Worm (Caenorhabditis elegans): ENCODE data around the gene F40C5.2.
"Not testable (repeated sequence)": the region's sequence is repeated elsewhere in the genome, so short reads cannot be mapped to it uniquely, and the experiment has no call there.

The F40C5.2 gene

DNA sequence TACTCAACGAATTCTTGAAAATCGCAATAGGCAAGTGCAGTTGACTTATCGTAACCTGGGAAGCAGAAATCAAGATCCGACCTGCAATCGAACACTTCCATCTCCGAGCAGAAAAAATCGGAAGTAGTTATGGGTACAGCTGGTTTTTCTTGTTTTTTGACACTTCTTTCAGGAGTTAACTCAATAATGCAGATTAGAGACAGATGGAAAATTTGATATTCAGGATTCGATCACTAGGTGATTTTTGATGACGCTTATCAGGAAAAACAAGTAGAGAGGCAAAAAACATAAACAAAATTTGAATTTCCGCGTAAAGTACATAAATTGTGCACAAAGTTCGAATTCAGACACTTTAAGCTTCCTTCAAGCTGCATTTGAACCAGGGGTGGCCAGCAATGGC is 22.0 kb upstream of the F40C5.2 start, which contains the start of gene srw-130:
srw-130 (minus strand) TSS at position 101 of the 400 bp plus-strand sequence.
- TF ChIP-seq T22C8.4 (GFP tag; IDR thresholded peaks at IDR 0.05), result no peak
- TF ChIP-seq klf-2 (GFP tag; conservative IDR thresholded peaks at IDR 0.05), result no peak
- no peak for TF ChIP-seq tab-1 (GFP tag; IDR thresholded peaks at IDR 0.05)
- no peak for TF ChIP-seq cog-1 (tag; optimal IDR thresholded peaks at IDR 0.05)
- TF ChIP-seq ref-1 (GFP tag; conservative IDR thresholded peaks at IDR 0.05), result no peak
- TF ChIP-seq ztf-23 (GFP tag; IDR thresholded peaks at IDR 0.05), result no peak
- TF ChIP-seq flt-1 (GFP tag; IDR thresholded peaks at IDR 0.05), result no peak
- no peak for TF ChIP-seq med-1 (GFP tag; optimal IDR thresholded peaks at IDR 0.05; ENCODE audit: insufficient read depth)
- TF ChIP-seq ztf-29 (GFP tag; IDR thresholded peaks at IDR 0.05), result no peak

DNA sequence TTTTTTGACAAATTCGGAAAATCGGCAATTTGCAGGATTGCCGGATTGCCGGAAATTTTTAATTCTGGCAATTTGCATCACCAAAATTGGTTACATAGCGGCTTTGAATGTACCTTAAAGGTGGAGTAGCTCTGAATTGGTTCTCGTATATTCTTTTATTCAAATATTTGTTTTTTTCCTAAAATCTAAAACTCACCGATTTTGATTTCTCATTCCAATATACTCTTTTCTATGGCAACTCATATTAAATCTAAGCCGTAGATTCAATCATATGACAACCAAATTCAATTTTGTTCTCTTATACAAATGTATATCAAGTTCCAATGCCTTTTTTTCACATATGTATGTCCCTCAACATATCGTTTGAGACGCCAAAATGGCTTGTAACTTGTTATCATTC is 21.2 kb upstream of the F40C5.2 start, which contains the start of gene sri-21:
sri-21 (plus strand) TSS at position 301 of the 400 bp plus-strand sequence.
- TF ChIP-seq ztf-29 (GFP tag; IDR thresholded peaks at IDR 0.05), result no peak
- TF ChIP-seq tab-1 (GFP tag; IDR thresholded peaks at IDR 0.05), result no peak
- TF ChIP-seq klf-2 (GFP tag; conservative IDR thresholded peaks at IDR 0.05), result no peak
- no peak for TF ChIP-seq flt-1 (GFP tag; IDR thresholded peaks at IDR 0.05)
- no peak for TF ChIP-seq ztf-23 (GFP tag; IDR thresholded peaks at IDR 0.05)
- TF ChIP-seq ref-1 (GFP tag; conservative IDR thresholded peaks at IDR 0.05), result no peak
- TF ChIP-seq med-1 (GFP tag; optimal IDR thresholded peaks at IDR 0.05; ENCODE audit: insufficient read depth), result no peak
- TF ChIP-seq cog-1 (tag; optimal IDR thresholded peaks at IDR 0.05), result no peak
- no peak for TF ChIP-seq T22C8.4 (GFP tag; IDR thresholded peaks at IDR 0.05)

DNA sequence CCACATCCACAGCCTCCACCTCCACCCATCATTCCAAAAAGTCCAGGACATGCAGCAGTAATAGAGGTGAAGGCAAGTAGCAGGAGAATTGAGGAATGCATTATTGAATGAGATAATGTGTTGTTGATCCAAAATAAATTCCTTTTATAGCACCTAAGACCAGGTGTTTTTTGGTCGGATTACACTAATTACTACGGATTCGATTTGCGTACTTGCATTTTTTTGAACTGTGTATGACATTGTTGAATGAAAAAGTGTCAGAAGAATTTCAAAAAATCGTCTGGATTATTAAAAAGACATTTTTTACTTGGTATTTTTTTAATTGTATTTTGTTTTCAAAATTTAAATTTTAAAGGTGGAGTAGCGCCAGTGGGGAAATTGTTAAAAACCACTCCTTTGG is 19.0 kb upstream of the F40C5.2 start, which contains the start of gene grl-28:
grl-28 (minus strand) TSS at position 101 of the 400 bp plus-strand sequence.
- TF ChIP-seq ztf-23 (GFP tag; IDR thresholded peaks at IDR 0.05), result no peak
- TF ChIP-seq klf-2 (GFP tag; conservative IDR thresholded peaks at IDR 0.05), result no peak
- TF ChIP-seq cog-1 (tag; optimal IDR thresholded peaks at IDR 0.05), result no peak
- no peak for TF ChIP-seq T22C8.4 (GFP tag; IDR thresholded peaks at IDR 0.05)
- no peak for TF ChIP-seq ztf-29 (GFP tag; IDR thresholded peaks at IDR 0.05)
- TF ChIP-seq tab-1 (GFP tag; IDR thresholded peaks at IDR 0.05), result no peak
- TF ChIP-seq ref-1 (GFP tag; conservative IDR thresholded peaks at IDR 0.05), result no peak
- no peak for TF ChIP-seq flt-1 (GFP tag; IDR thresholded peaks at IDR 0.05)
- TF ChIP-seq med-1 (GFP tag; optimal IDR thresholded peaks at IDR 0.05; ENCODE audit: insufficient read depth), result no peak

DNA sequence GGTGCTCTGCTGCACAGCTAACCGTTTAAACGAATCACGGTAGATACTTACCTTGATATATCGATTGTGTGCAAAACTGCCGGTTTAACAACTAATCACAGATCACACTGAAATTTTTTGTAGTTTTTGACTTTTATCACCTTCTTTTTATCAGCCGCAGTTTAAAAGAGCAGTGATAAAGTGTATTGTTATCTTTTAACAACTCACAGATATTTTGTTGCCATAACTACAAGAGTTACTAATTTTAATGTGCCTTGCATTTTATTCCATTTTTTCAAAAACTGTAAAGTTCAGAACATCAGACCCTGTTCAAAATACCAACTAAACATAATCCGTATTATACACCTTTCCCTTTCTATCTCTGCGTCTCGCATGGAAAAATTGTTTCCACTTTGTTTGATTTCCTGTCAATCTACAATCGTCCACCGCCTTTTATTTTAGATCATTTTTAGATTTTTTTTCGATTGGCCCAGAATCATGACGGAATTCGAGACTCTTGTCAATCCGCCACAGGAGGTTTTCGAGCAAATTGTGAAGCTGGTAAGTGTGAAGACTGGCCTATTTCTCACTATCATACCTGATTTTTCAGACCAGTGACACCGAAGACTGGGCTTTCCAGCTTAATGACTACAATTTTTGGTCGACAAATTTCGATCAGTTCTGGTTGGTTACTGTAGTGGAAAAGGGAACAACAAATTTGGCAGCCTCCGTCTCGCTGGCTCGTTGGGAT is 17.9 kb upstream of the F40C5.2 start, which contains the start of gene T24A6.20:
T24A6.20 (plus strand) TSS at position 395 of the 730 bp plus-strand sequence.
- TF ChIP-seq T22C8.4 (GFP tag; IDR thresholded peaks at IDR 0.05) (no peak), med-1 (GFP tag; optimal IDR thresholded peaks at IDR 0.05; ENCODE audit: insufficient read depth) (no peak)

DNA sequence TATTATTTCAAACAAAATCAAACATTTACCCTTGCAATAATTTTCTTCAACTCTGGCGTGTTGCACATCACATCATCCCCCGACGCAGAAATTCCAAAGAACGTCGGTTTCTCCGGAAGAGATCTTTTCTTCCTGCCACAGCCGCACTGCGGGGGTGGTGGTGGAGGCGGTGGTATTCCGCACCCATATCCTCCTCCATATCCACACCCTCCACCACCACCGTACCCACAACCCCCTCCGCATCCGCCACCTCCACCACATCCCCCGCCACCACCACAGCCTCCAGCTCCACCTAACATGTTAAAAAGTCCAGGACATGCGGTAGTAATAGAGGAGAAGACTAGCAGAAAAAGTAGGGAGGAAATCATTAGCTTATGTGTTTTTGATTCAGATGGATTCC is 15.9 kb upstream of the F40C5.2 start, which contains the start of gene grl-29:
grl-29 (minus strand) TSS at position 368 of the 400 bp plus-strand sequence.
- TF ChIP-seq ztf-29 (GFP tag; IDR thresholded peaks at IDR 0.05), result no peak
- no peak for TF ChIP-seq flt-1 (GFP tag; IDR thresholded peaks at IDR 0.05)
- no peak for TF ChIP-seq tab-1 (GFP tag; IDR thresholded peaks at IDR 0.05)
- TF ChIP-seq med-1 (GFP tag; optimal IDR thresholded peaks at IDR 0.05; ENCODE audit: insufficient read depth), result no peak
- TF ChIP-seq ref-1 (GFP tag; conservative IDR thresholded peaks at IDR 0.05), result no peak
- TF ChIP-seq ztf-23 (GFP tag; IDR thresholded peaks at IDR 0.05), result 0 out of 2 replicates have a peak, but pooled peaks have one; percentile 19
- TF ChIP-seq cog-1 (tag; optimal IDR thresholded peaks at IDR 0.05), result no peak
- no peak for TF ChIP-seq T22C8.4 (GFP tag; IDR thresholded peaks at IDR 0.05)

DNA sequence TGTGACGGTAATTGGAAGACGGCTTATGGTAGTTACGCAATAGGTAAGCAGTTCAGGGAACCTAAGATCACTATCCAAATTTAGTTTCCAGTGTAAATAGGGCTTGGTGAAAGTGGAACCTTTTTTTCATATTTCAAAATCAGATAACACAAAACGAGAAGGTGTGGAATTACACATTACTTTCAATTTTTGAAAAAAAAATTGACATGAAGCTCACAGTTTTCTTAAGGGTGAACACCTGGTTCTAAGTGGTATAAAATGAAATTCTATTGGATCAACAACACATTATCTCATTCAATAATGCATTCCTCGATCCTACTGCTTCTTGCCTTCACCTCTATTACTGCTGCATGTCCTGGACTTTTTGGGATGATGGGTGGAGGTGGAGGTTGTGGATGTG is 14.8 kb upstream of the F40C5.2 start, which contains the start of gene grl-30:
grl-30 (plus strand) TSS at position 301 of the 400 bp plus-strand sequence.
- no peak for TF ChIP-seq ztf-23 (GFP tag; IDR thresholded peaks at IDR 0.05)
- no peak for TF ChIP-seq T22C8.4 (GFP tag; IDR thresholded peaks at IDR 0.05)
- TF ChIP-seq cog-1 (tag; optimal IDR thresholded peaks at IDR 0.05), result no peak
- no peak for TF ChIP-seq flt-1 (GFP tag; IDR thresholded peaks at IDR 0.05)
- no peak for TF ChIP-seq tab-1 (GFP tag; IDR thresholded peaks at IDR 0.05)
- TF ChIP-seq ztf-29 (GFP tag; IDR thresholded peaks at IDR 0.05), result no peak
- TF ChIP-seq klf-2 (GFP tag; conservative IDR thresholded peaks at IDR 0.05), result no peak
- TF ChIP-seq med-1 (GFP tag; optimal IDR thresholded peaks at IDR 0.05; ENCODE audit: insufficient read depth), result no peak
- no peak for TF ChIP-seq ref-1 (GFP tag; conservative IDR thresholded peaks at IDR 0.05)

DNA sequence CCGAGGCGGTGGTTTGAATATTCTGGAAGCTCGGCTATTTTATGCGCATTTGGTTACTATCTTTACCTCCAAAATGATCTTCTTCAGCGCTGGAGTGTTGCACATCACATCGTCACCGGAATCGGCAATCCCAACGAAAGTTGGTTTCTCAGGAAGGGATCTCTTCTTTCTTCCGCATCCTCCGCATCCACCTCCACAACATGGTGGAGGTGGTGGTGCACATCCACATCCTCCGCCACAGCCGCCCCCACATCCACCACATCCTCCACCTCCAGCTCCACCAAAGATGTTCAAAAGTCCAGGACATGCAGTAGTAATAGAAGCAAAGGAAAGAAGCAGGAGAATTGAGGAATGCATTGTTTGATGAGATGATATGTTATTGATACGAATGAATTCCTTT is 13.4 kb upstream of the F40C5.2 start, which contains the start of gene grl-31:
grl-31 (minus strand) TSS at position 357 of the 400 bp plus-strand sequence.
- TF ChIP-seq klf-2 (GFP tag; conservative IDR thresholded peaks at IDR 0.05) (no peak), cog-1 (tag; optimal IDR thresholded peaks at IDR 0.05) (no peak), ref-1 (GFP tag; conservative IDR thresholded peaks at IDR 0.05) (no peak), tab-1 (GFP tag; IDR thresholded peaks at IDR 0.05) (no peak), med-1 (GFP tag; optimal IDR thresholded peaks at IDR 0.05; ENCODE audit: insufficient read depth) (no peak), flt-1 (GFP tag; IDR thresholded peaks at IDR 0.05) (no peak), ztf-23 (GFP tag; IDR thresholded peaks at IDR 0.05) (no peak), T22C8.4 (GFP tag; IDR thresholded peaks at IDR 0.05) (no peak), ztf-29 (GFP tag; IDR thresholded peaks at IDR 0.05) (no peak)

DNA sequence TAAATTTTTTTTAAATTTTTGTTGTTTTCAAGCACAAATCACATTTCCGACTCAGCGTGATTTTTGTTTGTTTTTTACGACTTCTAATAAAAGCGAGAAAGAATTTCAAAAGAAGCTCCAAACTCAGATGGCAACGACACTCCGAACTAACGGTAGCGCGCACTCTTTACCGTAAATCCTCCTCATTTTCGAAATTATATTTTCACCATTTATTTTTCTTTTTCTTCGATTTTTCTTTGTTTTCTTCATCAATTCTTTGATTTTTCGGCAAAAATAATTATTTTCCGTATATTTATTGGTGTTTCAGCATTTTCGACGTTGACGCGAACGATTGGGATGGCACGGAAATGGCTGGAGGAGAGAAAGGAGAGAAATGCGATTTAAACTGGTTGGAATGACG is 12.1 kb upstream of the F40C5.2 start, which contains the start of gene T24A6.1:
T24A6.1 (plus strand) TSS at position 301 of the 400 bp plus-strand sequence.
- not testable (repeated sequence) for TF ChIP-seq klf-2 (GFP tag; conservative IDR thresholded peaks at IDR 0.05); tab-1 (GFP tag; IDR thresholded peaks at IDR 0.05); T22C8.4 (GFP tag; IDR thresholded peaks at IDR 0.05)

DNA sequence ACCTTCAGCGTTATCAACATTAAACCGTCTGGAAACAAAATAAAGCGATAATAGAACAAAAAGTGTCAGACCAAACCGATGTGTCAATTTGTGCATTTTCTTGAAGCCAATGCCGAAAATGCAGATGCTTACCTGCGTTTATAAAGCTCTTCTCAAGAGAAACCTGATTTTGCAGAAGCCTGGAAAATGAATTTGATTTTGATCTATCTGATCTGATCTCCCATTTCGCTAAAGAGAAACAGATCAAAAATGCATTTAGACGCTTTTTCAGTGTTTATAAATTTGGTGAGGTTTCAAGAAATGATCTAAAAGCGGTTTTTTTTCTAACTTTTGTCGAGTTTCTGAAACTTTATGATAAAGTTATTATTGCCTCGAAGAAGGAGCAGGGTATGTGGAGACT is 8.0 kb upstream of the F40C5.2 start, which contains the start of gene T24A6.16:
T24A6.16 (minus strand) TSS at position 101 of the 400 bp plus-strand sequence.
- not testable (repeated sequence) for TF ChIP-seq flt-1, ztf-29, tab-1 (GFP tag; IDR thresholded peaks at IDR 0.05)
